Fruit fly (Drosophila melanogaster) whole organism, wandering third instar larva: ENCODE data around the gene CG13895.
A peak's percentile ranks its signal among the peaks of the same experiment; 100 is the strongest.

ENCODE experiments used
- CG9705 ChIP-seq: fragments of 200-800 bp; sonication (Bioruptor generic); optimal IDR thresholded peaks from 2 replicates; lab custom pipeline; 2018; ENCODE audit warnings: missing biosample characterization, mild to moderate bottlenecking, missing genetic modification characterization
- Dif ChIP-seq: fragments of 200-275, 200-300 bp; sonication (Bioruptor generic); optimal IDR thresholded peaks from 2 replicates; lab custom pipeline; 2018; ENCODE audit warnings: missing biosample characterization, missing genetic modification characterization; ENCODE audit not compliant: partially characterized antibody
- GATAd ChIP-seq: sonication (Bioruptor generic); optimal IDR thresholded peaks from 2 replicates; lab custom pipeline; 2016; ENCODE audit warnings: missing biosample characterization, missing genetic modification characterization
- Myc ChIP-seq: fragments of >200 bp; optimal IDR thresholded peaks from 2 replicates; lab custom pipeline; 2017
- OdsH ChIP-seq: fragments of 200-800 bp; sonication (Bioruptor generic); optimal IDR thresholded peaks from 2 replicates; lab custom pipeline; 2016; ENCODE audit warnings: missing biosample characterization, mild to moderate bottlenecking, missing genetic modification characterization
- Rel ChIP-seq, 2 experiments: fragments of 200-800 bp; sonication (Bioruptor generic) in 1 of 2; optimal IDR thresholded peaks; 2 replicates in 1 of 2; 3 replicates in 1 of 2; lab custom pipeline; 2016 to 2019; ENCODE audit warnings: mild to moderate bottlenecking in 2 of 2, missing biosample characterization in 2 of 2, missing genetic modification characterization in 2 of 2, moderate library complexity in 1 of 2
- brk ChIP-seq: fragments of 200-800 bp; sonication (Bioruptor generic); optimal IDR thresholded peaks from 2 replicates; lab custom pipeline; 2016; ENCODE audit warnings: missing biosample characterization, mild to moderate bottlenecking, missing genetic modification characterization
- dmrt93B ChIP-seq: fragments of 200-800 bp; sonication (Bioruptor generic); optimal IDR thresholded peaks from 2 replicates; lab custom pipeline; 2018; ENCODE audit warnings: missing biosample characterization, mild to moderate bottlenecking, missing genetic modification characterization
- foxo ChIP-seq, 2 experiments: fragments of 200-800 bp; sonication (Bioruptor generic); optimal IDR thresholded peaks; 2 replicates in 1 of 2; 3 replicates in 1 of 2; lab custom pipeline; 2016 to 2017; ENCODE audit warnings: missing biosample characterization in 2 of 2, missing genetic modification characterization in 2 of 2
- h ChIP-seq: fragments of 200-800 bp; sonication (Bioruptor generic); optimal IDR thresholded peaks from 3 replicates; lab custom pipeline; 2016; ENCODE audit warnings: missing biosample characterization, mild to moderate bottlenecking, missing genetic modification characterization
- jim ChIP-seq: fragments of 175-275, 200-325 bp; sonication (Bioruptor generic); optimal IDR thresholded peaks from 2 replicates; lab custom pipeline; 2016; ENCODE audit warnings: missing biosample characterization, mild to moderate bottlenecking, missing genetic modification characterization
- lola ChIP-seq: fragments of >200 bp; optimal IDR thresholded peaks from 2 replicates; lab custom pipeline; 2017; ENCODE audit warnings: missing biosample characterization, missing genetic modification characterization
- pan ChIP-seq: fragments of >200 bp; optimal IDR thresholded peaks from 2 replicates; lab custom pipeline; 2017

- peak; percentile 98 for TF ChIP-seq Myc (lab: Kevin White, UChicago)
- no peak for TF ChIP-seq foxo (GFP tag; optimal IDR thresholded peaks at IDR 0.05; lab: Kevin White, UChicago)
- no peak for TF ChIP-seq Rel (GFP tag; optimal IDR thresholded peaks at IDR 0.05; lab: Kevin White, UChicago)
- no peak for TF ChIP-seq Rel (tag; optimal IDR thresholded peaks at IDR 0.05; lab: Kevin White, UChicago)
- no peak for TF ChIP-seq GATAd (GFP tag; lab: Kevin White, UChicago)
- TF ChIP-seq dmrt93B (GFP tag; lab: Kevin White, UChicago) = no peak
- no peak for TF ChIP-seq pan (lab: Kevin White, UChicago)
- no peak for TF ChIP-seq OdsH (GFP tag; lab: Kevin White, UChicago)
- TF ChIP-seq h (GFP tag; lab: Kevin White, UChicago) = no peak
- TF ChIP-seq jim = no peak
- no peak for TF ChIP-seq Dif (GFP tag; lab: Kevin White, UChicago)
- no peak for TF ChIP-seq CG9705 (GFP tag; lab: Kevin White, UChicago)
- no peak for TF ChIP-seq lola (GFP tag; lab: Kevin White, UChicago)
- TF ChIP-seq brk (GFP tag; lab: Kevin White, UChicago) = no peak
Observed at dm6 chr3L:673324-673723, 34.7 kb downstream of the CG13895 start.
